Fruit fly (Drosophila melanogaster): ENCODE results near the gene unc-4.

The unc-4 gene

DNA sequence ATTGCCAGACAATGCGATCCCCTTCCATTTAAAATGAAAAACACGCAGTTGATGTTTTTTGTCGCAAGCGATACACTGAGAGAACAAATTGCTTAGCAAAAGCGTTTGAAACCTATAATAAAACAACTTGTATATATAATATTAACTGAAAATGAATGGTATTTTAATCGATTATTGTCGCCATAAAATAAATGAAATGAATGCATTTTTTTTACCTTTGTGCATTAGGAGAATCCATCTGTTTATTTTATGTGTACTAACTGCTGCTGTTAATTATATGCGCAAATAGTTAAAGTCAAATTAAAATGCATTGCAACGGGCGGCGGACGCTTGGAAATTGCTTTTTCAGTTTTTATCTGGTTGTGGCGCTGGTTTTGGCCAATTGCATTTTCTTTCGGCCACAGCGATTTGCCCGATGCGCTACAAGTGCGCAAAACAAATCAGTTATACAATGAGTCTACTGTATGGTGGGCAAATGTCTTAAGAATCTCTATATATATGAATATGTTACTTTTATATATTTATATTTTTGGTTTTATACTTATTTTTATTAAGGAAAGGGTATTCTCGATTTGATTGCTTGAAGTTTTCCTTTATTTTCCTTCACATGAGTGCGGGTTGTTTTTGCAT is 41.7 kb upstream of the unc-4 start:
- TF ChIP-seq CG5204 (GFP tag; optimal IDR thresholded peaks at IDR 0.05) (peak; percentile 6), CG7045 (GFP tag; optimal IDR thresholded peaks at IDR 0.05) (peak; percentile 27), Clk (GFP tag; optimal IDR thresholded peaks at IDR 0.05) (no peak), kay (GFP tag; ENCODE audit: borderline replicate concordance) (no peak), pad (GFP tag; optimal IDR thresholded peaks at IDR 0.05) (peak; percentile 13), CG33017 (tag; optimal IDR thresholded peaks at IDR 0.05) (peak; percentile 52), cic (GFP tag; optimal IDR thresholded peaks at IDR 0.05) (no peak), bab1 (GFP tag; optimal IDR thresholded peaks at IDR 0.05) (no peak), Mnt (GFP tag; optimal IDR thresholded peaks at IDR 0.05) (no peak), tj (GFP tag; optimal IDR thresholded peaks at IDR 0.05) (no peak), CG14711 (tag; optimal IDR thresholded peaks at IDR 0.05) (peak; percentile 74), CG7101 (tag; optimal IDR thresholded peaks at IDR 0.05) (peak; percentile 64), Hr96 (GFP tag; optimal IDR thresholded peaks at IDR 0.05) (peak; percentile 58), ovo (GFP tag; optimal IDR thresholded peaks at IDR 0.05) (no peak), toe (GFP tag; optimal IDR thresholded peaks at IDR 0.05) (no peak), CG11617 (GFP tag; optimal IDR thresholded peaks at IDR 0.05) (peak; percentile 49), cnc (optimal IDR thresholded peaks at IDR 0.05) (no peak), CG12768 (GFP tag; optimal IDR thresholded peaks at IDR 0.05) (no peak), Crg-1 (GFP tag; optimal IDR thresholded peaks at IDR 0.05) (no peak), CG1620 (GFP tag; optimal IDR thresholded peaks at IDR 0.05) (no peak)

DNA sequence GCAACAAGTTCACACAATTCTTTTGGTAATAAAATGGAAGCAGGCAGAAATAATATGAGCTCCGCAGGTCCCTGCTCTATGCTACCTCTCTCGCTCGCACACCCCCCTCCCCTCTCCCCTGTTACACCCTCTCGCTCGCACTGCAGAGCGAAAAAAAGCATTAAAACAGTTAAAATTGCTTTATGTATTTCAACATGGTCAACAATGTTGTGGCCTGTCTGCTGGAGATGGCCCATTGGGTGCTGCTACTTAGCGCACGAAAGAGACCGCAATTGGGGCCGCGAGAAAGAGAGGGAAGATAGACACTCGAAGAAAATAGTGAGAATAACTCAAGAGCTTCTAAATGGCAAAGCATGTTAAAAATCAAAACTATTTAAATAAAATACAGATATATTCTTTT is 40.0 kb upstream of the unc-4 start:
- TF ChIP-seq kay (GFP tag; ENCODE audit: borderline replicate concordance) = no peak
- no peak for TF ChIP-seq CG11617 (GFP tag; optimal IDR thresholded peaks at IDR 0.05)
- TF ChIP-seq CG33017 (tag; optimal IDR thresholded peaks at IDR 0.05) = no peak
- TF ChIP-seq CG5204 (GFP tag; optimal IDR thresholded peaks at IDR 0.05) = no peak
- no peak for TF ChIP-seq ovo (GFP tag; optimal IDR thresholded peaks at IDR 0.05)
- no peak for TF ChIP-seq cic (GFP tag; optimal IDR thresholded peaks at IDR 0.05)
- no peak for TF ChIP-seq Mnt (GFP tag; optimal IDR thresholded peaks at IDR 0.05)

DNA sequence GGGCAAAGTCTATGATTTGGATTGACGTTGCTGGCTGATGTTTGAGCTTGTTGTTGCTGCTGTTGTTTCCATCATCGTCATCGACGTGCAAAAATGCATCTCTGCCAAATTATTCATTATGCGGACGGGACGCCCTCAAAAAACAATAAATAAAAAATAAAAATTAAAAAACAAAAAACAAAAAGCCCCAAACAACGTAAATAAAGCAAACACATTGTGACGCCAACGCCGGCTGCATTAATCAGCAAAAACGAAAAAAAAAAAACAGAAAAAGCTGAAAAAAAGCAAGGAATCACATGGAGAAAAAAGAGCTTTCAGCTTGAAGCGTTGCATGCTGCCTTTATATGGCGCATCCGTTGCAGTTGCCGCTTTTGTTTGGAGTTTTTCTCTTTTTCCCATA is 36.3 kb upstream of the unc-4 start:
- TF ChIP-seq kay (GFP tag; ENCODE audit: borderline replicate concordance) (peak; percentile 36), CG5204 (GFP tag; optimal IDR thresholded peaks at IDR 0.05) (no peak), tj (GFP tag; optimal IDR thresholded peaks at IDR 0.05) (peak; percentile 11)

DNA sequence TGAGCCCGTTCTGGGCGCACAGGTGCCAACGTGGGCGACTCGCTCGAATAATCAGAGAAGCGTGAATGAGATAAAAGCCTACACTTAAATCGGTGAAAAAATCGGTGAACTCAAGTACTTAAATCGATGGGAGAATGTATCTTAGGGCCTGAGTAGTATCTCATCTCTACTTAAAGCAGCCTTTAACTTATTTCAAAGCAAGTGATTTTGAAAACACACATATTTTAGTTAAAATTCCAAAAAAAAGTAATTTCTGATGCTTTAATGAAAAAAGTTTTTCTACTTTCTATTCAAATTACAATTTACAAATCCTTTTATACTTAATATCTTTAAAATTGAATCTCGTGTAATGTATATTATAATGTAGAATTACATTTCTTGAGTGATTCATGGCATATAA is 35.7 kb upstream of the unc-4 start:
- no peak for TF ChIP-seq CG7045 (GFP tag; optimal IDR thresholded peaks at IDR 0.05)
- no peak for TF ChIP-seq cic (GFP tag; optimal IDR thresholded peaks at IDR 0.05)
- TF ChIP-seq Mnt (GFP tag; optimal IDR thresholded peaks at IDR 0.05) = no peak
- TF ChIP-seq CG11617 (GFP tag; optimal IDR thresholded peaks at IDR 0.05) = no peak
- no peak for TF ChIP-seq CG14711 (tag; optimal IDR thresholded peaks at IDR 0.05)
- TF ChIP-seq bab1 (GFP tag; optimal IDR thresholded peaks at IDR 0.05) = no peak
- TF ChIP-seq toe (GFP tag; optimal IDR thresholded peaks at IDR 0.05) = no peak
- no peak for TF ChIP-seq CG33017 (tag; optimal IDR thresholded peaks at IDR 0.05)
- no peak for TF ChIP-seq tj (GFP tag; optimal IDR thresholded peaks at IDR 0.05)
- no peak for TF ChIP-seq Hr96 (GFP tag; optimal IDR thresholded peaks at IDR 0.05)
- no peak for TF ChIP-seq CG12768 (GFP tag; optimal IDR thresholded peaks at IDR 0.05)
- no peak for TF ChIP-seq Crg-1 (GFP tag; optimal IDR thresholded peaks at IDR 0.05)
- TF ChIP-seq CG5204 (GFP tag; optimal IDR thresholded peaks at IDR 0.05) = no peak

DNA sequence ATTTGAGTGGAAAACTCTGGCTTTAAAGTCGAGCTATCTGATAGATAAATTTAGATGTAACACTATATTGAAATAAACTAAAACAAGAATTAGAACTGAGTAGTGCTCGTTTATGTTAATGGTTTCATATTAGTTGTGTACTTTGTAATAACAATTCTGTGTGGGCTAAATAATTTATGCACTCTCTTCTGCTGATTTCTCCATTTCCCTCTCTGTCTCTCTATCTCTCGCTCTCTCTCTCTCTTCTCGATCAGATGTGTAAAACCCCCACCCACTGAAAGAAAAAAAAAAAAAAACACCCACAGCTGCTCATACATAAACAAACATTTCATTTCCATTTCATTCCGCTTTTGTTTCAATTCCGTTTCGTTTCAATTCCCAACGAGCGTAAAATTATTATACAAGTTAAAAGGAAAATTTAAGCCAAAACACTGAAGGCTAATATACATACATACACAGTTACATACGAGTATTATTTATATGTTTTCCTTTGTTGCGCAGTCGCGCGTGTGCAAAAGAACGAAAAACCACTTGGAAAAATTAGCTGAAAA is 34.6 kb upstream of the unc-4 start:
- TF ChIP-seq kay (GFP tag; ENCODE audit: borderline replicate concordance) = peak; percentile 66
- TF ChIP-seq cnc (optimal IDR thresholded peaks at IDR 0.05) = no peak

DNA sequence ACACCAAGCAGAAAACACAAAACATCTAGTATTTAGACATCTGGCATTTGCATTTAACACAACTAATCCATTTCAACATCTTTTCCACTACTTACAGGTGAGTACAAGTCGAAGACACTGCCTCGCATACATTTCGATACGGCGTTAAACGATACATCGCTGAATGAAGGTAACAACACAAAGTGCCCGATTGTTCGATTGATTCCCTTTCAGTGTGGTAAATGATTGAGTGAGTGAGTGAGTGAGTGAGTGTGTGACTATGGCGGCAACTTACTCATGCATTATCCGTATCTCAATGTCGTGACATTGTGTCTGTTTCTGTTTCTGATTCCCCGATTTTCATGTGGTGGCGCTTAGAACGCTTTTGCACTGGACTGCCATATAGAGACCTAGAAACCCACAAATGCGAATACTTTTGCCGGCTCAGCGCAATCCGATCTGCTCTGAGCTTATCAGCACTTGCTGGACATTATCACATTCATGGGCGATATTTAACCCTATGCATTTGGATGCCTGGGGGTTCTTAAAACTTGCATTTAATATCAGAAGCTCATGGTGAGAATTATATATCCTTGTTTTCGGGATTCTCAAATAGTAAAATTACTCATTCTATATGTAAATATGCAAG is 32.2 kb upstream of the unc-4 start:
- no peak for TF ChIP-seq CG11617 (GFP tag; optimal IDR thresholded peaks at IDR 0.05)
- TF ChIP-seq tj (GFP tag; optimal IDR thresholded peaks at IDR 0.05) = peak; percentile 91

DNA sequence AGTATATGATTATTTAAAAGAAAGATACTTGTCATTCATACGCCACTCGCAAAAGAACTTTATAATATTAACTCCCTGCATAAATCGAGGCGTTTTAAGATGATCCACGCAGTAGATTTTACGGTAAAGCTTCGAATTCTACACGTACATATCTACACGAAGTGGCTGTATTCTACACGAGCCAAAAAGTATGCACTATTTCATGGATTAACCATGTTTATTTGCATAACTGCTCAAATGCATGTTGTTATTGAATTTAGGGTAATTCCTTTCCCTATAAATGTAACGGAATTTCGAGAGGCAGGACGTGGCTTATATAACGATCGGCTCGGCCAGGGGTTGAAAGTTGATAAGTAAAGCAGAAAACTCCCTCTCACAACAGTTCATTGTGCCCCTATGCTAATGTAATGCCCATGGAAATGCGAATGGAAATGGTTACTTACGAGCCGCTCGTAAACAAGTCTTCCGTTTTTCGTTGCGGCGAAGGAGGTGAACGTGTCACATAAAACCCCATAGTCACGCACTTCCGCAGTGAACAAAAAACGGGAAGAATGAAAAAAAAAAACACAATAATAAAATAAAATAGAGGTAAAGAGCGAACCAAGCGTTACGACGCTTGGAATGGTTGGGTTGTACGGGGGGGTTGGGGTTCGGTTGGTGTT is 31.2 kb upstream of the unc-4 start:
- no peak for TF ChIP-seq kay (GFP tag; ENCODE audit: borderline replicate concordance)
- no peak for TF ChIP-seq bab1 (GFP tag; optimal IDR thresholded peaks at IDR 0.05)
- no peak for TF ChIP-seq pad (GFP tag; optimal IDR thresholded peaks at IDR 0.05)
- no peak for TF ChIP-seq CG12768 (GFP tag; optimal IDR thresholded peaks at IDR 0.05)
- TF ChIP-seq CG33017 (tag; optimal IDR thresholded peaks at IDR 0.05) = no peak
- no peak for TF ChIP-seq ovo (GFP tag; optimal IDR thresholded peaks at IDR 0.05)
- TF ChIP-seq cnc (optimal IDR thresholded peaks at IDR 0.05) = no peak
- no peak for TF ChIP-seq CG7045 (GFP tag; optimal IDR thresholded peaks at IDR 0.05)
- no peak for TF ChIP-seq toe (GFP tag; optimal IDR thresholded peaks at IDR 0.05)
- no peak for TF ChIP-seq CG14711 (tag; optimal IDR thresholded peaks at IDR 0.05)
- no peak for TF ChIP-seq CG5204 (GFP tag; optimal IDR thresholded peaks at IDR 0.05)
- TF ChIP-seq cic (GFP tag; optimal IDR thresholded peaks at IDR 0.05) = no peak
- TF ChIP-seq CG7101 (tag; optimal IDR thresholded peaks at IDR 0.05) = no peak

All from whole organism, adult.